Worm (Caenorhabditis elegans): ENCODE measurements around the gene sru-38.

sru-38 gene

DNA sequence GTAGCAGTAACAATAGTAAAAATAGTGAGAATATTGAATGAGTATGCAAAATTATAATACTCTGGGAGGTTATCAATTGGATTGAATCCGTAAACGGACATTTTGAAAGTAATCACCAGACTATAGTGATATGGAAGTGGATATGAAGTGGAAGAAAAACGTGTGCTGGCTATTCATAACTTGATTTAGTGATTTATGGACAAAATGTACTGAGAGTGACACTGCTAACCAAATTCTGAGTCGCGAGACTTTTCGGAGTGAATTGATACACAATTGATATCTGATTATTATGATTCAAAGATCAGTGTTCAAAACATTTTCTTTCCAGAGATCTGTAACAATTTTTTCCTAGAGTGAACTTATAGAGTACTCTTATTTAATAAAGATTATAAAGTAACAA is at the start of gene sru-38:
Gene sru-38, minus strand, starts transcription at position 101 of the 400 bp plus-strand sequence.
- no peak for TF ChIP-seq lsy-2 (tag; optimal IDR thresholded peaks at IDR 0.05)
- no peak for TF ChIP-seq unc-39 (tag; optimal IDR thresholded peaks at IDR 0.05)
- no peak for TF ChIP-seq blmp-1 (tag; optimal IDR thresholded peaks at IDR 0.05; ENCODE audit: insufficient read depth)
- TF ChIP-seq aly-2 (tag; optimal IDR thresholded peaks at IDR 0.05): no peak
- no peak for TF ChIP-seq mdl-1 (tag; optimal IDR thresholded peaks at IDR 0.05)
- TF ChIP-seq mbf-1 (tag; optimal IDR thresholded peaks at IDR 0.05): no peak
- TF ChIP-seq nhr-21 (tag; optimal IDR thresholded peaks at IDR 0.05): no peak
- no peak for TF ChIP-seq crh-2 (tag; optimal IDR thresholded peaks at IDR 0.05)
- no peak for TF ChIP-seq sem-4 (tag; optimal IDR thresholded peaks at IDR 0.05)
- no peak for TF ChIP-seq zag-1 (tag; optimal IDR thresholded peaks at IDR 0.05)
- TF ChIP-seq sma-9 (GFP tag; optimal IDR thresholded peaks at IDR 0.05): no peak
- no peak for TF ChIP-seq sma-9 (tag; optimal IDR thresholded peaks at IDR 0.05)
- no peak for TF ChIP-seq C34F6.9 (tag; optimal IDR thresholded peaks at IDR 0.05)
- TF ChIP-seq ama-1 (optimal IDR thresholded peaks at IDR 0.05): no peak
- no peak for TF ChIP-seq unc-62 (GFP tag; optimal IDR thresholded peaks at IDR 0.05)
- TF ChIP-seq nhr-10 (tag; optimal IDR thresholded peaks at IDR 0.05): no peak

DNA sequence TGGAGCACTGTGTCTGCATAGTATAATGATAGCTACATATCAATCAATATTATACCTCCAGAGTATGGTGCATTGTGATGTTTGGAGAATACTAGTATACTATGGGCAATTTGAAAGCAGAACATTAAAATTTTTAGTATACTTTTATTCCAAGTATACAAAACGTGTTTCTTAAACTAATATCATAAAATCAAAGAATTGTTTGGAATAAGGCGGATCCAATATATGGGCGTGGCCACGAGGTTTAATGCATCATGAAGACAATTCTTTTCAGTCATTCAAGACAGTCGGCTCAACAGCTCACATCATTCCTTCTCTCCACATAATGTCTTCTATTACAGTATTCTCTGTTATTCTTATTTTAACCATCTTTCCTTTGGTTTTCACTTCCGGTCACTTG is 44.0 kb upstream of the sru-38 start, which contains the start of gene sdz-31:
Gene sdz-31, plus strand, starts transcription at position 301 of the 400 bp plus-strand sequence.
- no peak for TF ChIP-seq ztf-1 (GFP tag; conservative IDR thresholded peaks at IDR 0.05)
- no peak for TF ChIP-seq unc-39 (tag; optimal IDR thresholded peaks at IDR 0.05)
- no peak for TF ChIP-seq zag-1 (tag; optimal IDR thresholded peaks at IDR 0.05)
- TF ChIP-seq nhr-77 (tag; optimal IDR thresholded peaks at IDR 0.05): no peak
- no peak for TF ChIP-seq lin-39 (tag; optimal IDR thresholded peaks at IDR 0.05)

DNA sequence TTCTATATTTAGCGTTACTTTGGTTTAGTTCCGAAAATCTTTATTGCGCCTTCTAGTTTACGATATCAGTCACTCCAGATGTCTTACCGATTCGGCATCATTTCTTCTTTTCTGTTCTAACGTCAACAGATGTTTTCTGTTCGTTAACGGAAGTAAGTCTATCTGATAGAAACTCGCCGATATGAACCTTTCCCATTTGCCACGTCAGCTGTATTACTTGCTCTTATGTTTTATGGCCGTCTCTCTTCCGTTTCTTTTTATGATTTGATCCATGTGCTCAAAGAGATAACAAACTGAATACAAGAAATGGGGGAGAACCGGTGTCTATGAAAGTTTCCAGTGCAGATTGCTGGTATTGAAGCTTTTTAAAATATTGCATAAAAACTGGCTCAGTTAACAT is 43.6 kb upstream of the sru-38 start, which contains the start of gene srab-26:
Gene srab-26, minus strand, starts transcription at position 101 of the 400 bp plus-strand sequence.
- TF ChIP-seq nhr-12 (tag; optimal IDR thresholded peaks at IDR 0.05): no peak
- no peak for TF ChIP-seq C34F6.9 (tag; optimal IDR thresholded peaks at IDR 0.05)
- TF ChIP-seq skn-1 (tag; optimal IDR thresholded peaks at IDR 0.05): no peak
- TF ChIP-seq nhr-237 (tag; optimal IDR thresholded peaks at IDR 0.05): no peak
- no peak for TF ChIP-seq peb-1 (tag; optimal IDR thresholded peaks at IDR 0.05)
- TF ChIP-seq lsy-2 (tag; optimal IDR thresholded peaks at IDR 0.05): no peak
- TF ChIP-seq ceh-16 (tag; optimal IDR thresholded peaks at IDR 0.05): no peak
- no peak for TF ChIP-seq alr-1 (tag; optimal IDR thresholded peaks at IDR 0.05)
- no peak for TF ChIP-seq zag-1 (tag; optimal IDR thresholded peaks at IDR 0.05)
- no peak for TF ChIP-seq unc-39 (tag; optimal IDR thresholded peaks at IDR 0.05)
- no peak for TF ChIP-seq R02D3.7 (tag; optimal IDR thresholded peaks at IDR 0.05)
- TF ChIP-seq nhr-11 (tag; optimal IDR thresholded peaks at IDR 0.05): no peak
- TF ChIP-seq nhr-6 (tag; optimal IDR thresholded peaks at IDR 0.05): no peak
- TF ChIP-seq gmeb-1 (tag; optimal IDR thresholded peaks at IDR 0.05): no peak
- no peak for TF ChIP-seq nhr-129 (tag; optimal IDR thresholded peaks at IDR 0.05)
- no peak for TF ChIP-seq mab-5 (tag; optimal IDR thresholded peaks at IDR 0.05)
- no peak for TF ChIP-seq elt-1 (tag; optimal IDR thresholded peaks at IDR 0.05)
- no peak for TF ChIP-seq elt-3 (tag; optimal IDR thresholded peaks at IDR 0.05)
- no peak for TF ChIP-seq egl-27 (tag; optimal IDR thresholded peaks at IDR 0.05)

DNA sequence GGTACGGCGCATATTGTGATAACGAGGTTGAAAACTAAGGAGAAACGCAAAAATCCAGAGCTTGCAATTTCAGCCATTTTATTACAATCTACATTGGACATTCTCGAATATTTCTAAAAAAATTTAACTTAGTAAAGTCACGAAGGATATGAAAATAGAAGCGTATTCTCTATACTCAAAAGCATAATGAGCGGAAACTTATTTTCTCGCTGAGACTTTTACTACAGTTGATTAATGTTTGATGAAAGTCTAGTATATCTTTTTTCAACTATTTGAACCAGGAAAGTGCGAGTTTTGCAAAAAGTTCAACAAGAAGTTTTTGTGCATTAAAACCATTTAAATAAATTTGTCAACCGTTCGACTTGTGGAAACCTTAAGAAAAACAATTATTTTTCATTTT is 35.5 kb upstream of the sru-38 start, which contains the start of gene srab-18:
Gene srab-18, minus strand, starts transcription at position 101 of the 400 bp plus-strand sequence.
- TF ChIP-seq dmd-4 (tag; optimal IDR thresholded peaks at IDR 0.05) (no peak), unc-39 (tag; optimal IDR thresholded peaks at IDR 0.05) (no peak), unc-62 (GFP tag; optimal IDR thresholded peaks at IDR 0.05) (no peak), mdl-1 (tag; optimal IDR thresholded peaks at IDR 0.05) (no peak), ceh-16 (tag; optimal IDR thresholded peaks at IDR 0.05) (no peak), C34F6.9 (tag; optimal IDR thresholded peaks at IDR 0.05) (no peak), elt-1 (tag; optimal IDR thresholded peaks at IDR 0.05) (no peak), ceh-82 (tag; optimal IDR thresholded peaks at IDR 0.05) (no peak), lin-39 (tag; optimal IDR thresholded peaks at IDR 0.05) (no peak), R02D3.7 (tag; optimal IDR thresholded peaks at IDR 0.05) (no peak), ama-1 (optimal IDR thresholded peaks at IDR 0.05) (no peak), sem-4 (tag; optimal IDR thresholded peaks at IDR 0.05) (no peak), sma-9 (GFP tag; optimal IDR thresholded peaks at IDR 0.05) (no peak), sma-9 (tag; optimal IDR thresholded peaks at IDR 0.05) (no peak), crh-2 (tag; optimal IDR thresholded peaks at IDR 0.05) (no peak), snpc-4 (tag; optimal IDR thresholded peaks at IDR 0.05) (no peak)
